Worm (Caenorhabditis elegans): Measurements from ENCODE around the gene hacd-1.

DNA sequence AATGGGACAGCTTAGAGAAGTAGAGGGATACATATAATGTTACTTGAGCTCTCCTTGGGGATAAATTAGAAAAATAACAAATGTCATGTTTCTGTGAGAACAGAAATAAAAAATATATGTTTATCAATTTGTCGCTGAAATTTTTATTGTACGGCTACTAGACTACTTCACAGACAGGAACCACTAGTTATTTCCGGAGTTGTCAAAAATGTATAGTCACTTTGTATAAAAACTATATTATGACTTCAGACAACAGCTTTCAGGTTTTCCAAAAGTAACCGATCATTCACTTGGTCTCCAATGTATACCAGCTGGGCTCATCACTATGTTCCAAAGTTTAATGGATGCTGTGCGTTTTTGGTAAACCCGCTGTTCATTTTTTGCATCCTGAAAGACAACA, 8.8 kb upstream of the hacd-1 start, which contains the start of gene srj-23:
- no peak for TF ChIP-seq nhr-237 (tag; optimal IDR thresholded peaks at IDR 0.05)
- no peak for TF ChIP-seq unc-62 (GFP tag; optimal IDR thresholded peaks at IDR 0.05)
- no peak for TF ChIP-seq ceh-83 (GFP tag; optimal IDR thresholded peaks at IDR 0.05)
- TF ChIP-seq mep-1 (tag; optimal IDR thresholded peaks at IDR 0.05) = no peak
